Worm (Caenorhabditis elegans) whole organism, L4 larva: ENCODE data around the gene F44F4.10.

Experiments
- D1046.2 ChIP-seq: fragments of 200-800 bp; sonication (Bioruptor generic); IDR thresholded peaks from 2 replicates; pipeline ENCODE4 v1.3.6; 2022; ENCODE audit warnings: missing genetic modification characterization, missing compliant biosample characterization
- F10B5.3 ChIP-seq: sonication (generic microtip); optimal IDR thresholded peaks from 2 replicates; lab custom pipeline; 2016; ENCODE audit warnings: mild to moderate bottlenecking, missing genetic modification characterization, missing compliant biosample characterization
- F44E2.7 ChIP-seq: fragments of 200-800 bp; sonication (Bioruptor generic); IDR thresholded peaks from 2 replicates; pipeline ENCODE4 v2.1.2; 2022; ENCODE audit warnings: missing genetic modification characterization, missing compliant biosample characterization
- R02D3.7 ChIP-seq: fragments of 150-350 bp; sonication (generic microtip); optimal IDR thresholded peaks from 3 replicates; lab custom pipeline; 2014; ENCODE audit warnings: missing biosample characterization, missing genetic modification characterization
- Y48G9A.11 ChIP-seq: fragments of 200-800 bp; sonication (Bioruptor generic); IDR thresholded peaks from 2 replicates; pipeline ENCODE4 v1.3.6; 2022; ENCODE audit warnings: missing genetic modification reagents, missing genetic modification characterization, missing compliant biosample characterization
- ZK337.2 ChIP-seq: fragments of 200-800 bp; sonication (Bioruptor generic); IDR thresholded peaks from 2 replicates; pipeline ENCODE4 v1.3.6; 2022; ENCODE audit warnings: missing genetic modification reagents, missing genetic modification characterization, missing compliant biosample characterization
- ZK546.5 ChIP-seq, 2 experiments: sonication (generic microtip); optimal IDR thresholded peaks; 2 replicates each; lab custom pipeline; 2017; ENCODE audit warnings: missing biosample characterization in 2 of 2, missing genetic modification characterization in 2 of 2
- aly-2 ChIP-seq: sonication (generic microtip); optimal IDR thresholded peaks from 2 replicates; lab custom pipeline; 2018; ENCODE audit warnings: missing biosample characterization, missing genetic modification characterization
- ceh-20 ChIP-seq: fragments of 200-800 bp; sonication (Bioruptor generic); IDR thresholded peaks from 2 replicates; pipeline ENCODE4 v1.3.6; 2022; ENCODE audit warnings: missing genetic modification reagents, missing genetic modification characterization, missing compliant biosample characterization
- ceh-32 ChIP-seq: sonication (generic microtip); optimal IDR thresholded peaks from 2 replicates; lab custom pipeline; 2016; ENCODE audit warnings: mild to moderate bottlenecking, missing genetic modification characterization, missing compliant biosample characterization; ENCODE audit not compliant: poor library complexity
- ceh-44 ChIP-seq: fragments of 200-800 bp; sonication (Bioruptor generic); IDR thresholded peaks from 2 replicates; pipeline ENCODE4 v1.3.6; 2022; ENCODE audit warnings: missing genetic modification reagents, missing genetic modification characterization, missing compliant biosample characterization
- ceh-62 ChIP-seq: sonication (generic microtip); optimal IDR thresholded peaks from 2 replicates; lab custom pipeline; 2017; ENCODE audit warnings: missing biosample characterization, missing genetic modification characterization
- daf-12 ChIP-seq: fragments of 150-350 bp; optimal IDR thresholded peaks from 2 replicates; lab custom pipeline; 2014; ENCODE audit warnings: missing biosample characterization, missing genetic modification reagents, missing genetic modification characterization
- daf-16 ChIP-seq, 3 experiments: sonication (generic microtip); optimal IDR thresholded peaks; 2 replicates each; lab custom pipeline; 2016 to 2017; ENCODE audit warnings: missing genetic modification characterization in 3 of 3, missing genetic modification reagents in 3 of 3, mild to moderate bottlenecking in 2 of 3, missing compliant biosample characterization in 2 of 3, missing biosample characterization in 1 of 3, moderate library complexity in 1 of 3
- daf-19 ChIP-seq: fragments of 200-800 bp; sonication (Bioruptor generic); conservative IDR thresholded peaks from 2 replicates; pipeline ENCODE4 v1.3.6; 2022; ENCODE audit warnings: missing genetic modification characterization, missing compliant biosample characterization
- daf-8 ChIP-seq: fragments of 200-800 bp; sonication (Bioruptor generic); IDR thresholded peaks from 2 replicates; pipeline ENCODE4 v1.3.6; 2022; ENCODE audit warnings: missing genetic modification characterization, missing compliant biosample characterization
- dve-1 ChIP-seq: sonication (generic microtip); optimal IDR thresholded peaks from 2 replicates; lab custom pipeline; 2017; ENCODE audit warnings: antibody characterized with exemption, mild to moderate bottlenecking, missing genetic modification characterization, missing compliant biosample characterization; ENCODE audit not compliant: insufficient read depth
- egl-43 ChIP-seq: fragments of 200-800 bp; sonication (Bioruptor generic); IDR thresholded peaks from 2 replicates; pipeline ENCODE4 v1.3.6; 2022; ENCODE audit warnings: missing genetic modification reagents, missing genetic modification characterization, missing compliant biosample characterization
- fkh-10 ChIP-seq: fragments of 150-350 bp; optimal IDR thresholded peaks from 2 replicates; lab custom pipeline; 2014; ENCODE audit warnings: missing biosample characterization, missing genetic modification reagents, missing genetic modification characterization
- gei-8 ChIP-seq: fragments of 200-800 bp; sonication (Bioruptor generic); optimal IDR thresholded peaks from 2 replicates; lab custom pipeline; 2018; ENCODE audit warnings: mild to moderate bottlenecking, missing genetic modification characterization, missing compliant biosample characterization
- hlh-30 ChIP-seq: sonication (generic microtip); optimal IDR thresholded peaks from 2 replicates; lab custom pipeline; 2017; ENCODE audit warnings: antibody characterized with exemption, mild to moderate bottlenecking, missing genetic modification characterization, missing compliant biosample characterization; ENCODE audit not compliant: insufficient read depth
- hmg-1.1 ChIP-seq: fragments of 200-800 bp; sonication (Bioruptor generic); IDR thresholded peaks from 2 replicates; pipeline ENCODE4 v1.3.6; 2022; ENCODE audit warnings: missing genetic modification reagents, missing genetic modification characterization, missing compliant biosample characterization
- lin-1 ChIP-seq: fragments of 200-800 bp; sonication (Bioruptor generic); IDR thresholded peaks from 2 replicates; pipeline ENCODE4 v1.3.6; 2022; ENCODE audit warnings: missing genetic modification reagents, missing genetic modification characterization, missing compliant biosample characterization
- lin-38 ChIP-seq: fragments of 200-800 bp; sonication (Bioruptor generic); IDR thresholded peaks from 2 replicates; pipeline ENCODE4 v1.3.6; 2022; ENCODE audit warnings: missing genetic modification reagents, missing genetic modification characterization, missing compliant biosample characterization
- lin-39 ChIP-seq: fragments of 150-350 bp; optimal IDR thresholded peaks from 2 replicates; lab custom pipeline; 2014; ENCODE audit warnings: missing biosample characterization, missing genetic modification reagents, missing genetic modification characterization
- madf-9 ChIP-seq: fragments of 200-800 bp; sonication (Bioruptor generic); conservative IDR thresholded peaks from 2 replicates; pipeline ENCODE4 v1.3.6; 2022; ENCODE audit warnings: missing genetic modification reagents, missing genetic modification characterization, missing compliant biosample characterization
- mdl-1 ChIP-seq, 2 experiments: fragments of 150-350 bp in 1 of 2; sonication (generic microtip) in 1 of 2; optimal IDR thresholded peaks; 2 replicates each; lab custom pipeline; 2014 to 2017; ENCODE audit warnings: missing biosample characterization in 2 of 2, missing genetic modification characterization in 2 of 2
- mxl-2 ChIP-seq: fragments of 200-800 bp; sonication (Bioruptor generic); conservative IDR thresholded peaks from 2 replicates; pipeline ENCODE4 v1.3.6; 2022; ENCODE audit warnings: missing genetic modification reagents, missing genetic modification characterization, missing compliant biosample characterization
- nhr-102 ChIP-seq: sonication (generic microtip); optimal IDR thresholded peaks from 2 replicates; lab custom pipeline; 2016; ENCODE audit warnings: mild to moderate bottlenecking, missing genetic modification characterization, moderate library complexity, missing compliant biosample characterization
- nhr-111 ChIP-seq: fragments of 200-800 bp; sonication (Bioruptor generic); optimal IDR thresholded peaks from 2 replicates; lab custom pipeline; 2018; ENCODE audit warnings: mild to moderate bottlenecking, missing genetic modification characterization, missing compliant biosample characterization
- nhr-28 ChIP-seq: fragments of 150-350 bp; optimal IDR thresholded peaks from 2 replicates; lab custom pipeline; 2014; ENCODE audit warnings: missing biosample characterization, missing genetic modification characterization
- nhr-41 ChIP-seq: fragments of 200-800 bp; sonication (Bioruptor generic); IDR thresholded peaks from 2 replicates; pipeline ENCODE4 v1.3.6; 2022; ENCODE audit warnings: missing genetic modification reagents, missing genetic modification characterization, missing compliant biosample characterization
- nhr-48 ChIP-seq: sonication (generic microtip); optimal IDR thresholded peaks from 2 replicates; lab custom pipeline; 2016; ENCODE audit warnings: mild to moderate bottlenecking, missing genetic modification characterization, missing compliant biosample characterization
- pha-4 ChIP-seq, 2 experiments: fragments of 150-350 bp in 1 of 2; fragments of 200-800 bp in 1 of 2; sonication (Bioruptor generic) in 1 of 2; IDR thresholded peaks in 1 of 2; optimal IDR thresholded peaks in 1 of 2; 2 replicates each; pipeline versions ENCODE4 v1.3.6 to Lab custom; 2014 to 2022; ENCODE audit warnings: missing genetic modification characterization in 2 of 2, missing genetic modification reagents in 2 of 2, missing biosample characterization in 1 of 2, missing compliant biosample characterization in 1 of 2
- pqm-1 ChIP-seq: sonication (generic microtip); optimal IDR thresholded peaks from 2 replicates; lab custom pipeline; 2017; ENCODE audit warnings: missing biosample characterization, missing genetic modification characterization
- saeg-2 ChIP-seq: fragments of 200-800 bp; sonication (Bioruptor generic); IDR thresholded peaks from 2 replicates; pipeline ENCODE4 v1.3.6; 2022; ENCODE audit warnings: missing genetic modification reagents, missing genetic modification characterization, missing compliant biosample characterization
- sdz-12 ChIP-seq: fragments of 200-800 bp; sonication (Bioruptor generic); optimal IDR thresholded peaks from 2 replicates; lab custom pipeline; 2018; ENCODE audit warnings: mild to moderate bottlenecking, missing genetic modification characterization, missing compliant biosample characterization
- set-16 ChIP-seq: fragments of 200-800 bp; sonication (Bioruptor generic); IDR thresholded peaks from 2 replicates; pipeline ENCODE4 v1.3.6; 2022; ENCODE audit warnings: missing genetic modification reagents, missing genetic modification characterization, missing compliant biosample characterization
- snpc-1.2 ChIP-seq: fragments of 200-800 bp; sonication (Bioruptor generic); IDR thresholded peaks from 2 replicates; pipeline ENCODE4 v1.3.6; 2022; ENCODE audit warnings: missing genetic modification reagents, missing genetic modification characterization, missing compliant biosample characterization
- spr-1 ChIP-seq: sonication (generic microtip); optimal IDR thresholded peaks from 2 replicates; lab custom pipeline; 2016; ENCODE audit warnings: mild to moderate bottlenecking, missing genetic modification characterization, missing compliant biosample characterization
- unc-130 ChIP-seq: sonication (generic microtip); optimal IDR thresholded peaks from 2 replicates; lab custom pipeline; 2016; ENCODE audit warnings: missing genetic modification reagents, missing genetic modification characterization, missing compliant biosample characterization
- unc-39 ChIP-seq: sonication (generic microtip); optimal IDR thresholded peaks from 2 replicates; lab custom pipeline; 2017; ENCODE audit warnings: missing biosample characterization, missing genetic modification characterization
- unc-62 ChIP-seq, 3 experiments: fragments of 150-350 bp in 1 of 3; sonication (generic microtip); optimal IDR thresholded peaks in 2 of 3; peaks in 1 of 3; 1 replicate in 1 of 3; 2 replicates in 2 of 3; lab custom pipeline; 2014 to 2017; ENCODE audit warnings: missing biosample characterization in 3 of 3, missing genetic modification characterization in 3 of 3, missing genetic modification reagents in 3 of 3, missing genotype in 1 of 3
- zag-1 ChIP-seq: fragments of 150-350 bp; optimal IDR thresholded peaks from 2 replicates; lab custom pipeline; 2014; ENCODE audit warnings: missing biosample characterization, missing genetic modification characterization
- zfp-2 ChIP-seq: sonication (generic microtip); optimal IDR thresholded peaks from 2 replicates; lab custom pipeline; 2016; ENCODE audit warnings: mild to moderate bottlenecking, missing genetic modification characterization, missing compliant biosample characterization
- zip-11 ChIP-seq: fragments of 200-800 bp; sonication (Bioruptor generic); IDR thresholded peaks from 2 replicates; pipeline ENCODE4 v1.3.6; 2022; ENCODE audit warnings: missing genetic modification characterization, missing compliant biosample characterization
- zip-2 ChIP-seq: fragments of 150-350 bp; optimal IDR thresholded peaks from 2 replicates; lab custom pipeline; 2014; ENCODE audit warnings: missing biosample characterization, missing genetic modification characterization
- ztf-7 ChIP-seq: fragments of 150-350 bp; optimal IDR thresholded peaks from 2 replicates; lab custom pipeline; 2014; ENCODE audit warnings: missing biosample characterization, missing genetic modification characterization

The F44F4.10 gene

DNA sequence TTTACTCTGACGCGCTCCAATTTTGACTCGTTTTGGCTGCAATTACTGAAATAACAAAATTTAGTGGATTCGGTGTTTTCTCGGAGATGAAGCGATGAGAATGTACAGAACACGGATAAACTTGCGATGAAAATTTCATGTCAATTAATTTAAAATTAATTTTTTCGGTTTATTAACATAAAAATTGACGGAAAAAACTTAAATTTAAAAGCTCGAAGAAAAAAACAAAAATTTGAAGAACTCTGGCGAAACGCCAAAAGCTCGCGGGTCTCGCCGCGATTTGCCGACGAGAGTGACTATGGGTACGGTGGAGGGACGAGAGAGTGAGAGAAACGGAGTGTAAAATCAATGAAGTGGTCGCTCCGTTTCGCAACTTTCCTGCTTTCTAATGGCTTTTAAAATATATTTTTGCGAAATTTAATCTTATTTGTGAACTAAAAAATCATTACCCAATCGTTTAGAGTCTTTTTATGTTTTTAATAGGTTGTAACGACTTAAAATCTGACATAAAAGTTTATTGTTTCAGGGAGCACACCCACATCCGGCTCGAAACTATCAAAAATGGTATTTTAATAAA lies 48.3 kb downstream of the F44F4.10 start, which contains the start of the genes gmps-1 and cap-2 (continued):
- TF ChIP-seq zag-1 (tag; lab: Kevin White, UChicago) (peak; percentile 34), D1046.2 (peak; percentile 7; the same call in 1 of the 2 replicates), hmg-1.1 (peak; percentile 98), egl-43 (GFP tag; lab: Robert Waterston, UW) (peak; percentile 92), F10B5.3 (peak; percentile 90), madf-9 (GFP tag; lab: Robert Waterston, UW) (peak; percentile 88), nhr-102 (tag; lab: Kevin White, UChicago) (peak; percentile 96), pqm-1 (peak; percentile 12), sdz-12 (GFP tag; lab: Kevin White, UChicago) (peak; percentile 33), ceh-20 (GFP tag; lab: Robert Waterston, UW) (peak; percentile 95), unc-130 (GFP tag; lab: Kevin White, UChicago) (peak; percentile 70), ceh-44 (GFP tag; lab: Robert Waterston, UW) (no peak), gei-8 (peak; percentile 71), lin-1 (GFP tag; lab: Robert Waterston, UW) (peak; percentile 86), dve-1 (tag; lab: Kevin White, UChicago) (peak; percentile 99), pha-4 (GFP tag; IDR thresholded peaks at IDR 0.05; lab: Robert Waterston, UW) (peak; percentile 96), pha-4 (tag; optimal IDR thresholded peaks at IDR 0.05; lab: Kevin White, UChicago) (no peak), mxl-2 (peak; percentile 76; the same call in 1 of the 2 replicates), lin-39 (tag; lab: Kevin White, UChicago) (peak; percentile 67), daf-19 (GFP tag; lab: Robert Waterston, UW) (peak; percentile 69; the same call in 1 of the 2 replicates), saeg-2 (GFP tag; lab: Robert Waterston, UW) (peak; percentile 91), R02D3.7 (tag; lab: Kevin White, UChicago) (peak; percentile 48), spr-1 (peak; percentile 94), ceh-32 (peak; percentile 81), lin-38 (peak; percentile 93), ZK337.2 (GFP tag; lab: Robert Waterston, UW) (peak; percentile 89), unc-39 (tag; lab: Kevin White, UChicago) (no peak), daf-12 (no peak), nhr-41 (no peak), aly-2 (no peak), zfp-2 (peak; percentile 74), hlh-30 (peak; percentile 92), Y48G9A.11 (GFP tag; lab: Robert Waterston, UW) (peak; percentile 78), nhr-28 (tag; lab: Kevin White, UChicago) (peak; percentile 87), snpc-1.2 (GFP tag; lab: Robert Waterston, UW) (peak; percentile 75), nhr-48 (peak; percentile 90), F44E2.7 (GFP tag; lab: Robert Waterston, UW) (no peak), mdl-1 (tag; optimal IDR thresholded peaks at IDR 0.05; lab: Kevin White, UChicago) (peak; percentile 61 to 78), zip-11 (GFP tag; lab: Robert Waterston, UW) (no peak), ZK546.5 (tag; optimal IDR thresholded peaks at IDR 0.05; lab: Kevin White, UChicago) (peak in 1 of 2 experiments; percentile 20), ztf-7 (peak; percentile 92), daf-8 (GFP tag; lab: Robert Waterston, UW) (no peak), ceh-62 (tag; lab: Kevin White, UChicago) (no peak), zip-2 (peak; percentile 72), nhr-111 (no peak), fkh-10 (GFP tag; lab: Kevin White, UChicago) (peak; percentile 95), daf-16 (GFP tag; optimal IDR thresholded peaks at IDR 0.05; lab: Kevin White, UChicago) (peak; percentile 42 to 91), daf-16 (tag; optimal IDR thresholded peaks at IDR 0.05; lab: Kevin White, UChicago) (peak; percentile 60), set-16 (GFP tag; lab: Robert Waterston, UW) (peak; percentile 74), unc-62 (GFP tag; optimal IDR thresholded peaks at IDR 0.05 in 1 of 2; lab: Kevin White, UChicago) (peak in 1 of 2 experiments; percentile 58), unc-62 (tag; optimal IDR thresholded peaks at IDR 0.05; lab: Kevin White, UChicago) (no peak)
